Worm (Caenorhabditis elegans): ENCODE results near the gene clec-43.

DNA sequence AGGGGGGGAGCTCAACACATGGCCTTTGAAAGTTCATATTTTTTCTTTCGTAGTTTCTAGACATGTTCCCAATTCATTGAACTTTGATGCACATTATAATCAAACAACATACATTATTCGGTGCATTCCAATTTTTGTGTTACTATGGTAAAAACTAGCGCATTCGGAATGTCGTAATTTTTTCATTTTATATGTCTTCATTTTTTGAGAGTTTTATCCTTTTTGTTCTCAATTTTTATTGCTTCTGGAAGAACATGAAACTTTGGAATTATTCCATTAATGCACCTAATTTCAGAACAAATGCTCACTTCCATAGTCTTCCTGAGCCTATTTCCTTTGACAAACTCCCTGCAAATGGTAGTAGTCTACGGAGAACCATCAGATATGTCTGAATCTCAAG, 42.2 kb upstream of the clec-43 start, which contains the start of gene T07D3.2:
- no peak for TF ChIP-seq nhr-12 (tag; optimal IDR thresholded peaks at IDR 0.05)
- no peak for TF ChIP-seq ama-1 (optimal IDR thresholded peaks at IDR 0.05)
- TF ChIP-seq lin-39 (tag; optimal IDR thresholded peaks at IDR 0.05): no peak
- no peak for TF ChIP-seq egl-27 (tag; optimal IDR thresholded peaks at IDR 0.05)
- TF ChIP-seq mdl-1 (tag; optimal IDR thresholded peaks at IDR 0.05): no peak
